Fruit fly (Drosophila melanogaster): ENCODE measurements around the gene Ir94c.

DNA sequence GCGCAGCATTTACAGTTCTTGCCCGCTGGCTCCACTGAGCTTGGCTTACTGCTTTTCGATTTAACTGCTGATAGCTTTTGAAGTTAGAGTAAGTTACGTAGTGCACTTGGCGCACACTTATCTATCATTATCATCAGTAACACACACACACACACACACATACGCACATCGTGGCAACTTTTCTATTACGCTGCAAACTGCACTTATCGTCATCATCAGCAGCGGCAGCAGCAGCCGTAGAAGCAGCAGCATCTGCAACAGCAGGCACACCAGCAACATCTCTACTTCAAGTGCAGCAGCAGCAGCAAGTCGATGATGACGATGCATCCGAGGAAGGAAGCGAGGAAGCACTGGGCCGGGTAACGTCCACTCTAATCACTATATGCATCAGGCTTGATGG lies 39.4 kb upstream of the Ir94c start:
- TF ChIP-seq svp (GFP tag) (no peak), spab (GFP tag; optimal IDR thresholded peaks at IDR 0.05) (no peak), CG10631 (GFP tag; optimal IDR thresholded peaks at IDR 0.05) (no peak), lz (GFP tag; optimal IDR thresholded peaks at IDR 0.05) (no peak)
